Fruit fly (Drosophila melanogaster) whole organism, prepupa: ENCODE results near the gene squ.

Source experiments
- CG6808 ChIP-seq: fragments of 200-800 bp; sonication (Bioruptor generic); optimal IDR thresholded peaks from 3 replicates; lab custom pipeline; 2017; ENCODE audit warnings: missing biosample characterization, missing genetic modification characterization, mild to moderate bottlenecking, moderate library complexity, missing genetic modification reagents
- Eip75B ChIP-seq: fragments of 200-800 bp; sonication (Bioruptor generic); optimal IDR thresholded peaks from 3 replicates; lab custom pipeline; 2016; ENCODE audit warnings: missing biosample characterization, missing genetic modification characterization
- Smox ChIP-seq: fragments of 200-800 bp; sonication (Bioruptor generic); optimal IDR thresholded peaks from 3 replicates; lab custom pipeline; 2016; ENCODE audit warnings: missing biosample characterization, missing genetic modification characterization
- achi ChIP-seq: fragments of 200-800 bp; sonication (Bioruptor generic); optimal IDR thresholded peaks from 3 replicates; lab custom pipeline; 2016; ENCODE audit warnings: missing biosample characterization, missing genetic modification characterization

DNA sequence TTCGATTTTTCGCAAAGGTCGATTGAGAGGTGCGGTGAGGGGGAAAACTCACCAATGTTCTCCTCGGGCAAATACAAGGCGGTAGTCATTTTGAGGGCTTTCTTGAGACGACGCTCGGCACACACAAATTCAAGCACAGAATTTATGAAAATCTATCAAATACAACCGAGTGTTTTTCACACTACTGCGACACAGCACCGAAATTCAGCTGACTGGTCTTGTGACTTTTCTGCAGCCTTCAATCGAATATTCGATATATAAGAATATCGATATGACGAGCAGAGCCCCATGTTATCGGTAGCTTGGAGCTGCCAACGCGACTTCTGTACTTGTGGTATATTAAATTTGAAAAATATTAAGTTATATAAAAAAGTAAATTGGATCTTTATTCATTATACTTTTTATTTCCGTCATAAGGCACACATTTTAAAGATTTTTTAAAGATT lies 47.7 kb downstream of the squ start, which contains the start of gene VhaSFD:
- TF ChIP-seq CG6808 (GFP tag; lab: Kevin White, UChicago) (no peak), Smox (GFP tag; lab: Kevin White, UChicago) (no peak), Eip75B (GFP tag; lab: Kevin White, UChicago) (no peak), achi (peak; percentile 33)
